Fruit fly (Drosophila melanogaster): ENCODE results near the gene CG4151.

Gene CG4151

DNA sequence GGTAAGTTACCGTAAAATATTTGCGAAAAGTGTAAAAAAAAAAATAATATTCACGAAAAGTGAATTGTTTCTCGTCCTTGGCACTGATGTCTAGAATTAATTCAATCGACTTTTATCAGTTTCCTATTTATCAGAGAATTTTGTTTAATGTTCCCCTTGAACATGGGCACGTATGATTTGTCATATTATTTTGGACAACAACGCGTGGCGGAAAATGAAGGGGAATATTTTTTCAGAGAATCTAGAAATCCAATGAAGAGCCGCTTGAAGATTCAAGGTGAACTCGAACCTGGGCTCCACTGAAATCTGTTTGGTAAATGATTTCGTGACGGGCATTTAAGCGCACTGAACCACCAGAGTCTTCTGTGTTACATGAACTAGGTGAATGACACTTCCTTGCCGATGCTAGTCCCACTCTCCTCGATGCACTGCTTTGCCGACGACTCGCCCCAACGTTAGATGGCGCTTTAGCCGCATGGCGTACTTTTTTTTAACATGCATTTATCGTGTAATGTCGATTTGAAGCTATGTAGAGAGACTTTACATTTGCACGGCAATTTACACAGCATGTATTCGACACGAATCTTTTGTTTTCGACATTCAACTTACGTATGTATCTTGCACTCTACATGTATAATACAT lies 23.1 kb downstream of the CG4151 start (continued):
- TF ChIP-seq emc (GFP tag; optimal IDR thresholded peaks at IDR 0.05) (no peak), CG6254 (GFP tag; optimal IDR thresholded peaks at IDR 0.05) (no peak), CG5180 (GFP tag; optimal IDR thresholded peaks at IDR 0.05) (no peak), chif (GFP tag; optimal IDR thresholded peaks at IDR 0.05) (no peak), jing (GFP tag; optimal IDR thresholded peaks at IDR 0.05) (no peak), ato (GFP tag; IDR thresholded peaks at IDR 0.05; ENCODE audit: partially characterized antibody) (peak; percentile 83), Ets97D (GFP tag; optimal IDR thresholded peaks at IDR 0.05) (no peak), CG11696 (GFP tag; IDR thresholded peaks at IDR 0.05) (no peak), pho (GFP tag; optimal IDR thresholded peaks at IDR 0.05) (no peak), CG10543 (GFP tag; optimal IDR thresholded peaks at IDR 0.05) (no peak), CG9215 (GFP tag; IDR thresholded peaks at IDR 0.05) (0 out of 2 replicates have a peak, but pooled peaks have one; percentile 22), CG5245 (GFP tag; optimal IDR thresholded peaks at IDR 0.05) (no peak), pb (GFP tag; optimal IDR thresholded peaks at IDR 0.05) (no peak), CG10959 (GFP tag; IDR thresholded peaks at IDR 0.05) (no peak), unc-4 (GFP tag; IDR thresholded peaks at IDR 0.05; ENCODE audit: partially characterized antibody) (peak; percentile 58), CTCF (GFP tag; optimal IDR thresholded peaks at IDR 0.05) (peak; percentile 94), CG14965 (GFP tag; optimal IDR thresholded peaks at IDR 0.05; ENCODE audit: borderline replicate concordance) (no peak), CG33213 (GFP tag; optimal IDR thresholded peaks at IDR 0.05) (no peak), HHEX (GFP tag; optimal IDR thresholded peaks at IDR 0.05) (peak; percentile 14), CG7357 (GFP tag; IDR thresholded peaks at IDR 0.05) (no peak), Sox102F (GFP tag; optimal IDR thresholded peaks at IDR 0.05) (no peak), vvl (GFP tag; IDR thresholded peaks at IDR 0.05) (peak; percentile 51; the same call in 1 of the 2 replicates), CG8290 (GFP tag; optimal IDR thresholded peaks at IDR 0.05) (no peak), CG8290 (tag; optimal IDR thresholded peaks at IDR 0.05) (peak in 1 of 2 experiments; percentile 23), E2f1 (GFP tag; IDR thresholded peaks at IDR 0.05) (no peak), CG1832 (GFP tag; optimal IDR thresholded peaks at IDR 0.05) (no peak), GATAe (GFP tag; conservative IDR thresholded peaks at IDR 0.05) (no peak), CG30020 (tag; optimal IDR thresholded peaks at IDR 0.05) (no peak), D19A (tag; optimal IDR thresholded peaks at IDR 0.05) (peak; percentile 35), sens (GFP tag) (peak; percentile 34), hth (optimal IDR thresholded peaks at IDR 0.05) (no peak), gt (GFP tag; IDR thresholded peaks at IDR 0.05) (no peak), da (GFP tag; optimal IDR thresholded peaks at IDR 0.05) (no peak), CG43689 (GFP tag; IDR thresholded peaks at IDR 0.05) (no peak), Myb (GFP tag; optimal IDR thresholded peaks at IDR 0.05) (peak; percentile 82), chinmo (GFP tag; IDR thresholded peaks at IDR 0.05; ENCODE audit: partially characterized antibody) (peak; percentile 92; the same call in 2 of the 4 replicates), ftz-f1 (GFP tag; optimal IDR thresholded peaks at IDR 0.05) (peak; percentile 57), vnd (GFP tag; IDR thresholded peaks at IDR 0.05; ENCODE audit: partially characterized antibody) (peak; percentile 83), NK7.1 (GFP tag; optimal IDR thresholded peaks at IDR 0.05) (no peak), croc (GFP tag; conservative IDR thresholded peaks at IDR 0.05) (no peak), CG15269 (tag; optimal IDR thresholded peaks at IDR 0.05) (peak; percentile 23), CG1647 (GFP tag; optimal IDR thresholded peaks at IDR 0.05) (no peak), sim (GFP tag; IDR thresholded peaks at IDR 0.05) (no peak), ab (GFP tag; optimal IDR thresholded peaks at IDR 0.05) (no peak), CG15479 (GFP tag; optimal IDR thresholded peaks at IDR 0.05) (no peak), CG32767 (GFP tag; IDR thresholded peaks at IDR 0.05) (no peak), CG4404 (GFP tag; IDR thresholded peaks at IDR 0.05) (no peak), h (optimal IDR thresholded peaks at IDR 0.05) (no peak), Atf3 (GFP tag; optimal IDR thresholded peaks at IDR 0.05) (no peak), yki (optimal IDR thresholded peaks at IDR 0.05) (peak; percentile 19), cato (GFP tag; optimal IDR thresholded peaks at IDR 0.05; ENCODE audit: borderline replicate concordance) (no peak), insv (GFP tag; optimal IDR thresholded peaks at IDR 0.05) (no peak), CG10654 (GFP tag; optimal IDR thresholded peaks at IDR 0.05) (no peak)

Data from whole organism, embryonic.